Worm (Caenorhabditis elegans): ENCODE results near the gene pen-2.

The pen-2 gene

ce11 chrIII:11378910-11379309 is 35.8 kb downstream of the pen-2 start:
- TF ChIP-seq ztf-11 (tag; optimal IDR thresholded peaks at IDR 0.05) (no peak), alr-1 (tag; optimal IDR thresholded peaks at IDR 0.05) (no peak), lin-39 (tag; optimal IDR thresholded peaks at IDR 0.05) (no peak), egl-27 (tag; optimal IDR thresholded peaks at IDR 0.05) (no peak), nhr-77 (tag; optimal IDR thresholded peaks at IDR 0.05) (no peak), mab-5 (tag; optimal IDR thresholded peaks at IDR 0.05) (no peak), nhr-11 (tag; optimal IDR thresholded peaks at IDR 0.05) (no peak), zag-1 (tag; optimal IDR thresholded peaks at IDR 0.05) (no peak), nhr-23 (tag; optimal IDR thresholded peaks at IDR 0.05) (no peak), fos-1 (tag; optimal IDR thresholded peaks at IDR 0.05) (no peak), peb-1 (tag; optimal IDR thresholded peaks at IDR 0.05) (no peak), ztf-1 (GFP tag; conservative IDR thresholded peaks at IDR 0.05) (no peak), nhr-25 (tag; optimal IDR thresholded peaks at IDR 0.05) (no peak), C34F6.9 (tag; optimal IDR thresholded peaks at IDR 0.05) (no peak)

ce11 chrIII:11380555-11380954 is 37.4 kb downstream of the pen-2 start:
- no peak for TF ChIP-seq dmd-4 (tag; optimal IDR thresholded peaks at IDR 0.05)
- no peak for TF ChIP-seq lin-39 (tag; optimal IDR thresholded peaks at IDR 0.05)
- no peak for TF ChIP-seq elt-1 (tag; optimal IDR thresholded peaks at IDR 0.05)
- TF ChIP-seq zag-1 (tag; optimal IDR thresholded peaks at IDR 0.05), result no peak
- no peak for TF ChIP-seq ceh-16 (tag; optimal IDR thresholded peaks at IDR 0.05)
- TF ChIP-seq peb-1 (tag; optimal IDR thresholded peaks at IDR 0.05), result no peak
- no peak for TF ChIP-seq mab-5 (tag; optimal IDR thresholded peaks at IDR 0.05)
- TF ChIP-seq R02D3.7 (tag; optimal IDR thresholded peaks at IDR 0.05), result no peak
- no peak for TF ChIP-seq nhr-23 (tag; optimal IDR thresholded peaks at IDR 0.05)
- no peak for TF ChIP-seq mdl-1 (tag; optimal IDR thresholded peaks at IDR 0.05)
- TF ChIP-seq Y55F3AM.14 (GFP tag; optimal IDR thresholded peaks at IDR 0.05), result no peak
- no peak for TF ChIP-seq ztf-4 (tag; optimal IDR thresholded peaks at IDR 0.05)
- no peak for TF ChIP-seq nhr-6 (tag; optimal IDR thresholded peaks at IDR 0.05)
- TF ChIP-seq blmp-1 (tag; optimal IDR thresholded peaks at IDR 0.05; ENCODE audit: insufficient read depth), result no peak
- peak; percentile 49 for TF ChIP-seq fos-1 (tag; optimal IDR thresholded peaks at IDR 0.05)
- TF ChIP-seq nhr-237 (tag; optimal IDR thresholded peaks at IDR 0.05), result no peak
- peak; percentile 21 for TF ChIP-seq nhr-129 (tag; optimal IDR thresholded peaks at IDR 0.05)
- no peak for TF ChIP-seq sma-3 (GFP tag; optimal IDR thresholded peaks at IDR 0.05)
- TF ChIP-seq nhr-12 (tag; optimal IDR thresholded peaks at IDR 0.05), result no peak
- TF ChIP-seq gmeb-1 (tag; optimal IDR thresholded peaks at IDR 0.05), result no peak
- no peak for TF ChIP-seq nhr-11 (tag; optimal IDR thresholded peaks at IDR 0.05)
- TF ChIP-seq mbf-1 (tag; optimal IDR thresholded peaks at IDR 0.05), result no peak
- TF ChIP-seq lsy-2 (tag; optimal IDR thresholded peaks at IDR 0.05), result peak in 1 of 2 experiments; percentile 30
- TF ChIP-seq ama-1 (optimal IDR thresholded peaks at IDR 0.05), result no peak
- TF ChIP-seq unc-55 (GFP tag; optimal IDR thresholded peaks at IDR 0.05), result no peak
- no peak for TF ChIP-seq ztf-11 (tag; optimal IDR thresholded peaks at IDR 0.05)
- no peak for TF ChIP-seq unc-39 (tag; optimal IDR thresholded peaks at IDR 0.05)
- no peak for TF ChIP-seq F13H6.1 (tag; optimal IDR thresholded peaks at IDR 0.05)
- TF ChIP-seq alr-1 (tag; optimal IDR thresholded peaks at IDR 0.05), result no peak
- TF ChIP-seq snpc-4 (tag; optimal IDR thresholded peaks at IDR 0.05), result no peak
- TF ChIP-seq nhr-25 (tag; optimal IDR thresholded peaks at IDR 0.05), result peak; percentile 19
- TF ChIP-seq lin-13 (GFP tag; optimal IDR thresholded peaks at IDR 0.05), result peak; percentile 8
- no peak for TF ChIP-seq nhr-21 (tag; optimal IDR thresholded peaks at IDR 0.05)
- no peak for TF ChIP-seq unc-62 (GFP tag; optimal IDR thresholded peaks at IDR 0.05)
- no peak for TF ChIP-seq nhr-77 (tag; optimal IDR thresholded peaks at IDR 0.05)
- no peak for TF ChIP-seq aly-2 (tag; optimal IDR thresholded peaks at IDR 0.05)
- no peak for TF ChIP-seq skn-1 (tag; optimal IDR thresholded peaks at IDR 0.05)
- no peak for TF ChIP-seq ceh-82 (tag; optimal IDR thresholded peaks at IDR 0.05)
- TF ChIP-seq sem-4 (tag; optimal IDR thresholded peaks at IDR 0.05), result no peak
- no peak for TF ChIP-seq nhr-10 (tag; optimal IDR thresholded peaks at IDR 0.05)
- no peak for TF ChIP-seq elt-3 (tag; optimal IDR thresholded peaks at IDR 0.05)
- no peak for TF ChIP-seq sma-9 (GFP tag; optimal IDR thresholded peaks at IDR 0.05)
- TF ChIP-seq sma-9 (tag; optimal IDR thresholded peaks at IDR 0.05), result no peak
- TF ChIP-seq C34F6.9 (tag; optimal IDR thresholded peaks at IDR 0.05), result peak; percentile 25
- no peak for TF ChIP-seq ztf-1 (GFP tag; conservative IDR thresholded peaks at IDR 0.05)
- TF ChIP-seq ZK546.5 (tag; optimal IDR thresholded peaks at IDR 0.05), result no peak
- TF ChIP-seq egl-27 (tag; optimal IDR thresholded peaks at IDR 0.05), result no peak
- TF ChIP-seq crh-2 (tag; optimal IDR thresholded peaks at IDR 0.05), result peak; percentile 18
- TF ChIP-seq lin-11 (tag; optimal IDR thresholded peaks at IDR 0.05), result no peak

Data from whole organism, L2 larva.